Fruit fly (Drosophila melanogaster) whole organism: ENCODE results near the gene CG5346.

Experiments
- CG8478 ChIP-seq: fragments of >200 bp; optimal IDR thresholded peaks from 2 replicates; lab custom pipeline; 2018; ENCODE audit warnings: inconsistent platforms
- pan ChIP-seq: fragments of >200 bp; optimal IDR thresholded peaks from 2 replicates; lab custom pipeline; 2017
- psq ChIP-seq: fragments of >200 bp; optimal IDR thresholded peaks from 2 replicates; lab custom pipeline; 2017

dm6 chr3R:22483537-22483936 is 44.9 kb downstream of the CG5346 start:
- TF ChIP-seq CG8478 = no peak
- TF ChIP-seq psq = no peak
- no peak for TF ChIP-seq pan (lab: Kevin White, UChicago)
